Worm (Caenorhabditis elegans) whole organism, midembryonic: ENCODE results near the gene C36C9.4.
A peak's percentile ranks its signal among the peaks of the same experiment; 100 is the strongest.

ENCODE experiments used
- T22C8.4 ChIP-seq: fragments of 200-800 bp; sonication (Bioruptor generic); IDR thresholded peaks from 2 replicates; pipeline ENCODE4 v1.3.6; 2022; ENCODE audit warnings: missing genetic modification characterization, missing compliant biosample characterization
- cog-1 ChIP-seq: sonication (generic microtip); optimal IDR thresholded peaks from 2 replicates; lab custom pipeline; 2016; ENCODE audit warnings: missing genetic modification characterization, missing compliant biosample characterization
- flt-1 ChIP-seq: fragments of 200-800 bp; sonication (Bioruptor generic); IDR thresholded peaks from 2 replicates; pipeline ENCODE4 v1.3.6; 2022; ENCODE audit warnings: missing genetic modification characterization, missing compliant biosample characterization
- klf-2 ChIP-seq: fragments of 200-800 bp; sonication (Bioruptor generic); conservative IDR thresholded peaks from 2 replicates; pipeline ENCODE4 v1.3.6; 2022; ENCODE audit warnings: missing genetic modification reagents, missing genetic modification characterization, missing compliant biosample characterization
- med-1 ChIP-seq: sonication (generic microtip); optimal IDR thresholded peaks from 2 replicates; lab custom pipeline; 2017; ENCODE audit warnings: missing genetic modification characterization, mild to moderate bottlenecking, missing compliant biosample characterization, antibody characterized with exemption, missing genetic modification reagents; ENCODE audit not compliant: insufficient read depth
- ref-1 ChIP-seq: fragments of 200-800 bp; sonication (Bioruptor generic); conservative IDR thresholded peaks from 2 replicates; pipeline ENCODE4 v1.3.6; 2022; ENCODE audit warnings: missing genetic modification reagents, missing genetic modification characterization, missing compliant biosample characterization
- tab-1 ChIP-seq: fragments of 200-800 bp; sonication (Bioruptor generic); IDR thresholded peaks from 2 replicates; pipeline ENCODE4 v1.3.6; 2022; ENCODE audit warnings: missing genetic modification characterization, missing compliant biosample characterization
- ztf-23 ChIP-seq: fragments of 200-800 bp; sonication (Bioruptor generic); IDR thresholded peaks from 2 replicates; pipeline ENCODE4 v1.3.6; 2022; ENCODE audit warnings: missing genetic modification reagents, missing genetic modification characterization, missing compliant biosample characterization
- ztf-29 ChIP-seq: fragments of 200-800 bp; sonication (Bioruptor generic); IDR thresholded peaks from 2 replicates; pipeline ENCODE4 v1.3.6; 2022; ENCODE audit warnings: missing genetic modification reagents, missing genetic modification characterization, missing compliant biosample characterization

Gene C36C9.4

DNA sequence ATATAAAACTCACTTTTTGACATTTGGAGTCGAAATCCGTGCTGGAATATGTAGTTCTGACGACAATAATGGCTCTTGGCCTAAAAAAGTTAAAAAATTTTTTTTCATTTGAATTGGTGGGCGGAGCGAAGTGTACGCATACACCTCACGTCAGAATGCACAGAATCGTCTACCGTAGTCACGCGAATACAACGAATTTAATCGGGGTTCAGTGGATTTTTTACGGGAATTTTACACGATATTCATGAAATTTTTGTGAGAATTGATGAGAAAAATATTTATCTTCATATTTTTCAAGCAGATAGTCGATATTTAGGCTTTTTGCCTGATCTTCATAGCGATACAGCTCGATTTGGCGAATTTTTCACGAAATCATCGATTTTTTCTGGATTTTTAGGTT, 28.0 kb downstream of the C36C9.4 start, which contains the start of gene R09H3.3:
R09H3.3 (minus strand) TSS at position 101 of the 400 bp plus-strand sequence.
- TF ChIP-seq cog-1 (tag; lab: Kevin White, UChicago) (no peak), ref-1 (GFP tag; lab: Robert Waterston, UW) (no peak), tab-1 (GFP tag; lab: Robert Waterston, UW) (no peak), flt-1 (GFP tag; lab: Robert Waterston, UW) (no peak), ztf-29 (GFP tag; lab: Robert Waterston, UW) (no peak), med-1 (no peak), T22C8.4 (GFP tag; lab: Robert Waterston, UW) (no peak), klf-2 (GFP tag; lab: Robert Waterston, UW) (no peak), ztf-23 (GFP tag; lab: Robert Waterston, UW) (no peak)

ce11 chrX:1667056-1667455, 29.7 kb downstream of the C36C9.4 start:
- no peak for TF ChIP-seq cog-1 (tag; lab: Kevin White, UChicago)
- TF ChIP-seq ztf-23 (GFP tag; lab: Robert Waterston, UW), result no peak
- no peak for TF ChIP-seq ztf-29 (GFP tag; lab: Robert Waterston, UW)
- no peak for TF ChIP-seq tab-1 (GFP tag; lab: Robert Waterston, UW)
- TF ChIP-seq ref-1 (GFP tag; lab: Robert Waterston, UW), result no peak
- no peak for TF ChIP-seq klf-2 (GFP tag; lab: Robert Waterston, UW)
- TF ChIP-seq flt-1 (GFP tag; lab: Robert Waterston, UW), result no peak
- no peak for TF ChIP-seq T22C8.4 (GFP tag; lab: Robert Waterston, UW)

ce11 chrX:1664925-1665324, 31.9 kb downstream of the C36C9.4 start, which contains the start of gene R09H3.2:
TSS of gene R09H3.2 (minus strand) at chrX:1665025.
- TF ChIP-seq med-1, result no peak
- TF ChIP-seq flt-1 (GFP tag; lab: Robert Waterston, UW), result no peak
- TF ChIP-seq tab-1 (GFP tag; lab: Robert Waterston, UW), result no peak
- TF ChIP-seq klf-2 (GFP tag; lab: Robert Waterston, UW), result no peak
- no peak for TF ChIP-seq T22C8.4 (GFP tag; lab: Robert Waterston, UW)
- TF ChIP-seq ztf-29 (GFP tag; lab: Robert Waterston, UW), result no peak
- TF ChIP-seq cog-1 (tag; lab: Kevin White, UChicago), result no peak
- TF ChIP-seq ztf-23 (GFP tag; lab: Robert Waterston, UW), result no peak
- no peak for TF ChIP-seq ref-1 (GFP tag; lab: Robert Waterston, UW)

DNA sequence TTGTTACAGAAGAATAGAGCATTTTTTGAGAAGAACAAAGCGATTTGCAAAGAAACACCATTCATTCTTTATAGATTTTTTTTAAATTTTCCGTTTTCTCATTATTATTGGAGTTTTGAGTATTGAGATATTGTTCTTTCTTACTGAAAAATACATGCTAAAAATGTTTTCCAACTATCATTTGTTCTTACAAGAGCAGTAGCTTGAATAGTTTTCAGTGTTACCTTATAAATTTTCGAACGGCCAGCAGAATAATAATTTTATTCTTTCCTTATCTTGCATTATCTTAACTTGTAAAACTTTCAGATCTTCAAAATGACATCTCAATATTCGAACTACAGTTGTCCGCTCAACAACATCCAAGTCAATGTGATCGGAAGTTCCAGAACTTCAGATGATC, 41.6 kb downstream of the C36C9.4 start, which contains the start of gene tbx-32:
tbx-32 (plus strand) TSS at position 301 of the 400 bp plus-strand sequence.
- TF ChIP-seq med-1 (no peak), tab-1 (GFP tag; lab: Robert Waterston, UW) (no peak), klf-2 (GFP tag; lab: Robert Waterston, UW) (no peak), ztf-23 (GFP tag; lab: Robert Waterston, UW) (no peak), T22C8.4 (GFP tag; lab: Robert Waterston, UW) (no peak), ztf-29 (GFP tag; lab: Robert Waterston, UW) (no peak), cog-1 (tag; lab: Kevin White, UChicago) (no peak)

ce11 chrX:1654146-1654545, 42.6 kb downstream of the C36C9.4 start, which contains the start of gene ZK380.6:
TSS of gene ZK380.6 (plus strand) at chrX:1654446.
- TF ChIP-seq med-1 (no peak), ref-1 (GFP tag; lab: Robert Waterston, UW) (no peak), cog-1 (tag; lab: Kevin White, UChicago) (no peak), tab-1 (GFP tag; lab: Robert Waterston, UW) (no peak), ztf-23 (GFP tag; lab: Robert Waterston, UW) (0 out of 2 replicates have a peak, but pooled peaks have one; percentile 53), flt-1 (GFP tag; lab: Robert Waterston, UW) (no peak), T22C8.4 (GFP tag; lab: Robert Waterston, UW) (no peak), ztf-29 (GFP tag; lab: Robert Waterston, UW) (0 out of 2 replicates have a peak, but pooled peaks have one; percentile 26), klf-2 (GFP tag; lab: Robert Waterston, UW) (no peak)

ce11 chrX:1651668-1652067, 45.1 kb downstream of the C36C9.4 start, which contains the start of gene ZK380.4:
TSS of gene ZK380.4 (minus strand) at chrX:1651994.
- no peak for TF ChIP-seq ztf-23 (GFP tag; lab: Robert Waterston, UW)
- no peak for TF ChIP-seq cog-1 (tag; lab: Kevin White, UChicago)
- TF ChIP-seq ztf-29 (GFP tag; lab: Robert Waterston, UW), result no peak
- no peak for TF ChIP-seq flt-1 (GFP tag; lab: Robert Waterston, UW)
- TF ChIP-seq ref-1 (GFP tag; lab: Robert Waterston, UW), result no peak
- TF ChIP-seq klf-2 (GFP tag; lab: Robert Waterston, UW), result no peak
- no peak for TF ChIP-seq med-1
- no peak for TF ChIP-seq tab-1 (GFP tag; lab: Robert Waterston, UW)
- no peak for TF ChIP-seq T22C8.4 (GFP tag; lab: Robert Waterston, UW)
